Fruit fly (Drosophila melanogaster) whole organism, prepupa: ENCODE data around the gene Gnf1.

Experiments used
- Blimp-1 ChIP-seq: fragments of 200-800 bp; sonication (Bioruptor generic); optimal IDR thresholded peaks from 3 replicates; lab custom pipeline; 2017; ENCODE audit warnings: missing biosample characterization, missing genetic modification characterization, mild to moderate bottlenecking, moderate library complexity, missing genetic modification reagents
- CG10631 ChIP-seq: fragments of 200-800 bp; sonication (Bioruptor generic); optimal IDR thresholded peaks from 2 replicates; lab custom pipeline; 2016; ENCODE audit warnings: missing biosample characterization, missing genetic modification characterization
- CG16779 ChIP-seq: fragments of 200-800 bp; sonication (Bioruptor generic); optimal IDR thresholded peaks from 3 replicates; lab custom pipeline; 2017; ENCODE audit warnings: missing biosample characterization, mild to moderate bottlenecking, missing genetic modification characterization
- CG34406 ChIP-seq: fragments of 200-800 bp; sonication (Bioruptor generic); optimal IDR thresholded peaks from 3 replicates; lab custom pipeline; 2016; ENCODE audit warnings: missing biosample characterization, missing genetic modification characterization
- CG4318 ChIP-seq: fragments of 200-800 bp; sonication (Bioruptor generic); optimal IDR thresholded peaks from 3 replicates; lab custom pipeline; 2017; ENCODE audit warnings: missing biosample characterization, mild to moderate bottlenecking, missing genetic modification characterization
- CG6276 ChIP-seq: fragments of 200-800 bp; sonication (Bioruptor generic); optimal IDR thresholded peaks from 2 replicates; lab custom pipeline; 2017; ENCODE audit warnings: missing biosample characterization, mild to moderate bottlenecking, missing genetic modification characterization
- Ets96B ChIP-seq: fragments of 200-800 bp; optimal IDR thresholded peaks from 2 replicates; lab custom pipeline; 2019; ENCODE audit warnings: missing biosample characterization, mild to moderate bottlenecking, missing genetic modification characterization, moderate library complexity
- Hr38 ChIP-seq: sonication (Bioruptor generic); optimal IDR thresholded peaks from 2 replicates; lab custom pipeline; 2016; ENCODE audit warnings: missing biosample characterization, missing genetic modification characterization
- Hr39 ChIP-seq: fragments of 200-800 bp; sonication (Bioruptor generic); optimal IDR thresholded peaks from 2 replicates; lab custom pipeline; 2016; ENCODE audit warnings: missing biosample characterization, missing genetic modification characterization
- Smox ChIP-seq: fragments of 200-800 bp; sonication (Bioruptor generic); optimal IDR thresholded peaks from 3 replicates; lab custom pipeline; 2016; ENCODE audit warnings: missing biosample characterization, missing genetic modification characterization
- Sox14 ChIP-seq: fragments of 200-800 bp; sonication (Bioruptor generic); optimal IDR thresholded peaks from 3 replicates; lab custom pipeline; 2016; ENCODE audit warnings: missing biosample characterization, missing genetic modification characterization
- achi ChIP-seq: fragments of 200-800 bp; sonication (Bioruptor generic); optimal IDR thresholded peaks from 3 replicates; lab custom pipeline; 2016; ENCODE audit warnings: missing biosample characterization, missing genetic modification characterization
- pdm3 ChIP-seq: fragments of 200-800 bp; sonication (Bioruptor generic); optimal IDR thresholded peaks from 3 replicates; lab custom pipeline; 2016; ENCODE audit warnings: missing biosample characterization, missing genetic modification characterization
- spab ChIP-seq: fragments of 200-800 bp; sonication (Bioruptor generic); optimal IDR thresholded peaks from 2 replicates; lab custom pipeline; 2017; ENCODE audit warnings: missing biosample characterization, mild to moderate bottlenecking, missing genetic modification characterization, missing genetic modification reagents

dm6 chr3R:4863825-4864224 is 42.6 kb upstream of the Gnf1 start:
- TF ChIP-seq Hr39 (GFP tag; lab: Kevin White, UChicago) (no peak), Blimp-1 (GFP tag; lab: Kevin White, UChicago) (no peak), Sox14 (no peak), pdm3 (no peak), Smox (no peak), CG16779 (tag; lab: Kevin White, UChicago) (no peak), achi (GFP tag; lab: Kevin White, UChicago) (no peak), Ets96B (tag; lab: Kevin White, UChicago) (no peak), CG6276 (no peak), Hr38 (GFP tag; lab: Kevin White, UChicago) (no peak), CG4318 (GFP tag; lab: Kevin White, UChicago) (no peak), spab (GFP tag; lab: Kevin White, UChicago) (no peak), CG34406 (GFP tag; lab: Kevin White, UChicago) (no peak), CG10631 (GFP tag; lab: Kevin White, UChicago) (no peak)
